Fruit fly (Drosophila melanogaster) whole organism, prepupa: Measurements from ENCODE around the gene Arfrp1.
A peak's percentile ranks its signal among the peaks of the same experiment; 100 is the strongest.

Experiments
- Blimp-1 ChIP-seq: fragments of 200-800 bp; sonication (Bioruptor generic); optimal IDR thresholded peaks from 3 replicates; lab custom pipeline; 2017; ENCODE audit warnings: missing biosample characterization, missing genetic modification characterization, mild to moderate bottlenecking, moderate library complexity, missing genetic modification reagents
- CG10631 ChIP-seq: fragments of 200-800 bp; sonication (Bioruptor generic); optimal IDR thresholded peaks from 2 replicates; lab custom pipeline; 2016; ENCODE audit warnings: missing biosample characterization, missing genetic modification characterization
- CG10669 ChIP-seq: fragments of 200-800 bp; sonication (Bioruptor generic); optimal IDR thresholded peaks from 3 replicates; lab custom pipeline; 2018; ENCODE audit warnings: missing biosample characterization, mild to moderate bottlenecking, missing genetic modification characterization, moderate library complexity
- CG11294 ChIP-seq: fragments of 200-800 bp; sonication (Bioruptor generic); IDR thresholded peaks from 2 replicates; pipeline ENCODE4 v1.3.6; 2022; ENCODE audit warnings: missing biosample characterization, missing genetic modification characterization
- CG11902 ChIP-seq: fragments of 200-800 bp; sonication (Bioruptor generic); optimal IDR thresholded peaks from 3 replicates; lab custom pipeline; 2016; ENCODE audit warnings: missing biosample characterization, missing genetic modification characterization
- CG15336 ChIP-seq: fragments of 200-800 bp; sonication (Bioruptor generic); IDR thresholded peaks from 2 replicates; pipeline ENCODE4 v1.3.6; 2022; ENCODE audit warnings: missing biosample characterization, missing genetic modification characterization
- CG16779 ChIP-seq: fragments of 200-800 bp; sonication (Bioruptor generic); optimal IDR thresholded peaks from 3 replicates; lab custom pipeline; 2017; ENCODE audit warnings: missing biosample characterization, mild to moderate bottlenecking, missing genetic modification characterization
- CG3032 ChIP-seq: fragments of 200-800 bp; optimal IDR thresholded peaks from 2 replicates; lab custom pipeline; 2019; ENCODE audit warnings: missing biosample characterization, mild to moderate bottlenecking, missing genetic modification characterization, moderate library complexity
- CG31627 ChIP-seq: fragments of 200-800 bp; sonication (Bioruptor generic); optimal IDR thresholded peaks from 3 replicates; lab custom pipeline; 2016; ENCODE audit warnings: missing biosample characterization, missing genetic modification characterization
- CG32006 ChIP-seq: fragments of 200-800 bp; sonication (Bioruptor generic); optimal IDR thresholded peaks from 3 replicates; lab custom pipeline; 2017; ENCODE audit warnings: missing biosample characterization, mild to moderate bottlenecking, missing genetic modification characterization
- CG34406 ChIP-seq: fragments of 200-800 bp; sonication (Bioruptor generic); optimal IDR thresholded peaks from 3 replicates; lab custom pipeline; 2016; ENCODE audit warnings: missing biosample characterization, missing genetic modification characterization
- CG3919 ChIP-seq: fragments of 200-800 bp; sonication (Bioruptor generic); optimal IDR thresholded peaks from 3 replicates; lab custom pipeline; 2016; ENCODE audit warnings: missing biosample characterization, missing genetic modification characterization
- CG4318 ChIP-seq: fragments of 200-800 bp; sonication (Bioruptor generic); optimal IDR thresholded peaks from 3 replicates; lab custom pipeline; 2017; ENCODE audit warnings: missing biosample characterization, mild to moderate bottlenecking, missing genetic modification characterization
- CG6163 ChIP-seq: fragments of 200-800 bp; sonication (Bioruptor generic); IDR thresholded peaks from 3 replicates; pipeline ENCODE4 v1.3.6; 2022; ENCODE audit warnings: missing biosample characterization, missing genetic modification characterization
- CG6276 ChIP-seq: fragments of 200-800 bp; sonication (Bioruptor generic); optimal IDR thresholded peaks from 2 replicates; lab custom pipeline; 2017; ENCODE audit warnings: missing biosample characterization, mild to moderate bottlenecking, missing genetic modification characterization
- CG6792 ChIP-seq: fragments of 200-800 bp; sonication (Bioruptor generic); optimal IDR thresholded peaks from 3 replicates; lab custom pipeline; 2016; ENCODE audit warnings: missing biosample characterization, missing genetic modification characterization
- CG6808 ChIP-seq: fragments of 200-800 bp; sonication (Bioruptor generic); optimal IDR thresholded peaks from 3 replicates; lab custom pipeline; 2017; ENCODE audit warnings: missing biosample characterization, missing genetic modification characterization, mild to moderate bottlenecking, moderate library complexity, missing genetic modification reagents
- CG6854 ChIP-seq: fragments of 200-800 bp; sonication (Bioruptor generic); optimal IDR thresholded peaks from 2 replicates; lab custom pipeline; 2017; ENCODE audit warnings: missing biosample characterization, mild to moderate bottlenecking, missing genetic modification characterization
- CG7368 ChIP-seq: fragments of 200-800 bp; sonication (Bioruptor generic); optimal IDR thresholded peaks from 3 replicates; lab custom pipeline; 2016; ENCODE audit warnings: missing biosample characterization, missing genetic modification characterization
- CG8319 ChIP-seq: fragments of 200-800 bp; sonication (Bioruptor generic); optimal IDR thresholded peaks from 3 replicates; lab custom pipeline; 2016; ENCODE audit warnings: missing biosample characterization, missing genetic modification characterization
- Eip75B ChIP-seq: fragments of 200-800 bp; sonication (Bioruptor generic); optimal IDR thresholded peaks from 3 replicates; lab custom pipeline; 2016; ENCODE audit warnings: missing biosample characterization, missing genetic modification characterization
- Eip78C ChIP-seq: fragments of 200-800 bp; sonication (Bioruptor generic); peaks from one replicate; lab custom pipeline; 2016; ENCODE audit warnings: missing biosample characterization, missing genetic modification characterization
- Eip93F ChIP-seq: fragments of 200-800 bp; sonication (Bioruptor generic); optimal IDR thresholded peaks from 2 replicates; lab custom pipeline; 2016; ENCODE audit warnings: missing biosample characterization, mild to moderate bottlenecking, missing genetic modification characterization
- Ets21C ChIP-seq: fragments of 200-800 bp; sonication (Bioruptor generic); optimal IDR thresholded peaks from 3 replicates; lab custom pipeline; 2016; ENCODE audit warnings: missing biosample characterization, missing genetic modification characterization
- Gug ChIP-seq: fragments of 200-800 bp; sonication (Bioruptor generic); IDR thresholded peaks from 2 replicates; pipeline ENCODE4 v1.3.6; 2022; ENCODE audit warnings: missing biosample characterization, missing genetic modification characterization
- Hr38 ChIP-seq: sonication (Bioruptor generic); optimal IDR thresholded peaks from 2 replicates; lab custom pipeline; 2016; ENCODE audit warnings: missing biosample characterization, missing genetic modification characterization
- Hr39 ChIP-seq: fragments of 200-800 bp; sonication (Bioruptor generic); optimal IDR thresholded peaks from 2 replicates; lab custom pipeline; 2016; ENCODE audit warnings: missing biosample characterization, missing genetic modification characterization
- OdsH ChIP-seq: fragments of 200-800 bp; sonication (Bioruptor generic); optimal IDR thresholded peaks from 3 replicates; lab custom pipeline; 2016; ENCODE audit warnings: missing biosample characterization, missing genetic modification characterization
- Smox ChIP-seq: fragments of 200-800 bp; sonication (Bioruptor generic); optimal IDR thresholded peaks from 3 replicates; lab custom pipeline; 2016; ENCODE audit warnings: missing biosample characterization, missing genetic modification characterization
- Sox14 ChIP-seq: fragments of 200-800 bp; sonication (Bioruptor generic); optimal IDR thresholded peaks from 3 replicates; lab custom pipeline; 2016; ENCODE audit warnings: missing biosample characterization, missing genetic modification characterization
- achi ChIP-seq: fragments of 200-800 bp; sonication (Bioruptor generic); optimal IDR thresholded peaks from 3 replicates; lab custom pipeline; 2016; ENCODE audit warnings: missing biosample characterization, missing genetic modification characterization
- acj6 ChIP-seq: fragments of 200-800 bp; sonication (Bioruptor generic); optimal IDR thresholded peaks from 3 replicates; lab custom pipeline; 2016; ENCODE audit warnings: missing biosample characterization, missing genetic modification characterization
- cyc ChIP-seq: fragments of 200-800 bp; sonication (Bioruptor generic); optimal IDR thresholded peaks from 3 replicates; lab custom pipeline; 2016; ENCODE audit warnings: missing biosample characterization, missing genetic modification characterization
- dac ChIP-seq: fragments of 200-800 bp; sonication (Bioruptor generic); optimal IDR thresholded peaks from 2 replicates; lab custom pipeline; 2017; ENCODE audit warnings: missing biosample characterization, mild to moderate bottlenecking, missing genetic modification characterization
- dsx ChIP-seq: fragments of 200-800 bp; optimal IDR thresholded peaks from 3 replicates; lab custom pipeline; 2019; ENCODE audit warnings: missing biosample characterization, mild to moderate bottlenecking, missing genetic modification characterization, moderate library complexity; ENCODE audit not compliant: poor library complexity, severe bottlenecking
- esn ChIP-seq: fragments of 200-800 bp; sonication (Bioruptor generic); optimal IDR thresholded peaks from 2 replicates; lab custom pipeline; 2016; ENCODE audit warnings: missing biosample characterization, mild to moderate bottlenecking, missing genetic modification characterization, moderate library complexity
- fd59A ChIP-seq: fragments of 200-800 bp; sonication (Bioruptor generic); optimal IDR thresholded peaks from 2 replicates; lab custom pipeline; 2017; ENCODE audit warnings: missing biosample characterization, mild to moderate bottlenecking, missing genetic modification characterization, missing genetic modification reagents
- fd85E ChIP-seq: fragments of 200-800 bp; sonication (Bioruptor generic); optimal IDR thresholded peaks from 3 replicates; lab custom pipeline; 2016; ENCODE audit warnings: missing biosample characterization, missing genetic modification characterization
- lz ChIP-seq: fragments of 200-800 bp; sonication (Bioruptor generic); optimal IDR thresholded peaks from 3 replicates; lab custom pipeline; 2016; ENCODE audit warnings: missing biosample characterization, missing genetic modification characterization
- net ChIP-seq: fragments of 200-800 bp; sonication (Bioruptor generic); optimal IDR thresholded peaks from 3 replicates; lab custom pipeline; 2016; ENCODE audit warnings: missing biosample characterization, missing genetic modification characterization
- pdm3 ChIP-seq: fragments of 200-800 bp; sonication (Bioruptor generic); optimal IDR thresholded peaks from 3 replicates; lab custom pipeline; 2016; ENCODE audit warnings: missing biosample characterization, missing genetic modification characterization
- salr ChIP-seq, 2 experiments: fragments of 200-800 bp; sonication (Bioruptor generic); optimal IDR thresholded peaks; 3 replicates each; lab custom pipeline; 2016 to 2018; ENCODE audit warnings: missing biosample characterization in 2 of 2, missing genetic modification characterization in 2 of 2, mild to moderate bottlenecking in 1 of 2
- ss ChIP-seq, 2 experiments: fragments of 200-800 bp; sonication (Bioruptor generic); optimal IDR thresholded peaks; 2 replicates in 1 of 2; 3 replicates in 1 of 2; lab custom pipeline; 2017 to 2018; ENCODE audit warnings: mild to moderate bottlenecking in 2 of 2, missing biosample characterization in 2 of 2, missing genetic modification characterization in 2 of 2, moderate library complexity in 1 of 2
- svp ChIP-seq: fragments of 200-800 bp; sonication (Bioruptor generic); peaks from one replicate; lab custom pipeline; 2016; ENCODE audit warnings: missing biosample characterization, missing genetic modification characterization
- topi ChIP-seq: fragments of 200-800 bp; sonication (Bioruptor generic); optimal IDR thresholded peaks from 3 replicates; lab custom pipeline; 2016; ENCODE audit warnings: missing biosample characterization, missing genetic modification characterization
- vri ChIP-seq: fragments of 200-800 bp; sonication (Bioruptor generic); optimal IDR thresholded peaks from 3 replicates; lab custom pipeline; 2016; ENCODE audit warnings: missing biosample characterization, mild to moderate bottlenecking, missing genetic modification characterization

The Arfrp1 gene

DNA sequence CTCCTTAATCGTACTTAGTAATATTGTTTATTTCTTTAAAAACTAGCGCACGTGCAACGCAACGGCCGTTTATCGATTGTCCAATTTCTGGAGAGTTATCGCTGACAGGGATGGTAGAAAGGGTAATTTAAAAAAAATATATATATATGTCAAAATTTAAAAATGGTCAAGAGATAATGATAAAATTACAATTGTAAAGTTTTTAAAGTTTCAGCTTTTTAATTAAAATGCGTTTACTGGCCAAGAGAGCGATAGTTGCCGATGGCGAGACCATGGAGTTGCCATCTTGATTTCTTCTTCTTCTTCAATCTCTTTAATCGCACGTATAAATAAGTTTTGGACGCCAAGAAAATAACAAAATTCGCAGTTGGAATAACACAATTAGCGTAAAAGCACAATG, 25.9 kb upstream of the Arfrp1 start, which contains the start of the genes CG7246 and HP1b (continued):
- TF ChIP-seq Blimp-1 (GFP tag; lab: Kevin White, UChicago) (no peak), CG6854 (GFP tag; lab: Kevin White, UChicago) (no peak), Smox (GFP tag; lab: Kevin White, UChicago) (peak; percentile 64), CG11902 (GFP tag; lab: Kevin White, UChicago) (peak; percentile 11), net (GFP tag; lab: Kevin White, UChicago) (peak; percentile 43), Hr39 (GFP tag; lab: Kevin White, UChicago) (peak; percentile 56), CG16779 (no peak), CG6163 (peak; percentile 69)

DNA sequence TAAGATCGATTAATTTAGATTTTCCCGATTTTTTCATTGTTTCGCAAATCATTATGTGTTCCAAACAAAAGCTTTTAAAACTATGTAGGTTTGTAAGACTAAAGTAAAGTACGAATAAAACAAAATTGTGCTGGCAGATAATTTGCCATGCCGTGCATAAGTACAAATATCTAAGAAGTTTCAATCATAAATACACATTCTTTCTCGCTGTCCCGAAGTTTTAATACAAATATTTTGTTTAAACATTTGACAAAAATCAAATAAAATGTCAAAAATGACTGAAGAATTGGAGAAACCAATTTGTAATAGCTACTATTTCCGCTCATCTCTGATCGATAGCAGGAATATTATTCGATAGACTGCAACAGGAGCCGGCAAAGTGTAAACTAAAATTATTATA, 24.3 kb upstream of the Arfrp1 start, which contains the start of gene APC4:
TSS of gene APC4 (plus strand) at position 332 of the 400 bp plus-strand sequence.
- TF ChIP-seq Eip93F (GFP tag; lab: Kevin White, UChicago) (no peak), Eip78C (GFP tag; lab: Kevin White, UChicago) (peak; percentile 80), achi (GFP tag; lab: Kevin White, UChicago) (peak; percentile 9), acj6 (GFP tag; lab: Kevin White, UChicago) (peak; percentile 24), Sox14 (GFP tag; lab: Kevin White, UChicago) (peak; percentile 48), CG31627 (GFP tag; lab: Kevin White, UChicago) (peak; percentile 32), CG3032 (tag; lab: Kevin White, UChicago) (peak; percentile 47), CG10631 (GFP tag; lab: Kevin White, UChicago) (peak; percentile 48), Gug (GFP tag; lab: Robert Waterston, UW) (no peak), CG3919 (GFP tag; lab: Kevin White, UChicago) (no peak), CG6276 (GFP tag; lab: Kevin White, UChicago) (no peak), CG8319 (GFP tag; lab: Kevin White, UChicago) (no peak), esn (GFP tag; lab: Kevin White, UChicago) (peak; percentile 55), CG15336 (GFP tag; lab: Robert Waterston, UW) (no peak), Hr38 (GFP tag; lab: Kevin White, UChicago) (no peak), Ets21C (GFP tag; lab: Kevin White, UChicago) (peak; percentile 11), lz (GFP tag; lab: Kevin White, UChicago) (peak; percentile 52), Hr39 (GFP tag; lab: Kevin White, UChicago) (peak; percentile 42), CG10669 (GFP tag; lab: Kevin White, UChicago) (peak; percentile 31), CG34406 (GFP tag; lab: Kevin White, UChicago) (no peak), cyc (GFP tag; lab: Kevin White, UChicago) (peak; percentile 24), dsx (GFP tag; lab: Kevin White, UChicago) (no peak), CG6808 (GFP tag; lab: Kevin White, UChicago) (peak; percentile 38), fd85E (GFP tag; lab: Kevin White, UChicago) (no peak), pdm3 (GFP tag; lab: Kevin White, UChicago) (peak; percentile 43), CG16779 (no peak), topi (GFP tag; lab: Kevin White, UChicago) (peak; percentile 41), vri (GFP tag; lab: Kevin White, UChicago) (no peak), CG11294 (GFP tag; lab: Robert Waterston, UW) (no peak), salr (GFP tag; optimal IDR thresholded peaks at IDR 0.05; lab: Kevin White, UChicago) (peak in 1 of 2 experiments; percentile 12), CG7368 (GFP tag; lab: Kevin White, UChicago) (no peak), Blimp-1 (GFP tag; lab: Kevin White, UChicago) (no peak), OdsH (GFP tag; lab: Kevin White, UChicago) (peak; percentile 34), svp (GFP tag; lab: Kevin White, UChicago) (peak; percentile 71), CG4318 (GFP tag; lab: Kevin White, UChicago) (no peak), dac (peak; percentile 2), CG32006 (peak; percentile 44), CG11902 (GFP tag; lab: Kevin White, UChicago) (peak; percentile 5), fd59A (GFP tag; lab: Kevin White, UChicago) (no peak), CG6792 (GFP tag; lab: Kevin White, UChicago) (peak; percentile 8), ss (GFP tag; optimal IDR thresholded peaks at IDR 0.05; lab: Kevin White, UChicago) (peak; percentile 7 to 30), Eip75B (peak; percentile 40)
- TF ChIP-seq, all 60 proteins: peak for 25
